Fruit fly (Drosophila melanogaster) whole organism, embryonic: ENCODE results near the gene Rrp1.

Experiments
- Adf1 ChIP-seq: fragments of 200-800 bp; sonication (Bioruptor generic); IDR thresholded peaks from 2 replicates; pipeline ENCODE4 v1.3.6; 2022; ENCODE audit warnings: missing biosample characterization, missing genetic modification characterization
- CG10267 ChIP-seq: fragments of 200-800 bp; sonication (Bioruptor generic); optimal IDR thresholded peaks from 2 replicates; lab custom pipeline; 2018; ENCODE audit warnings: missing biosample characterization, mild to moderate bottlenecking, missing genetic modification characterization, moderate library complexity
- CG10431 ChIP-seq: fragments of 200-800 bp; sonication (Bioruptor generic); optimal IDR thresholded peaks from 3 replicates; lab custom pipeline; 2018; ENCODE audit warnings: missing biosample characterization, mild to moderate bottlenecking, missing genetic modification characterization
- CG10959 ChIP-seq: fragments of 200-800 bp; sonication (Bioruptor generic); IDR thresholded peaks from 2 replicates; pipeline ENCODE4 v1.3.6; 2022; ENCODE audit warnings: missing biosample characterization, missing genetic modification characterization
- CG11247 ChIP-seq: fragments of 200-800 bp; sonication (Bioruptor generic); IDR thresholded peaks from 2 replicates; pipeline ENCODE4 v1.3.6; 2022; ENCODE audit warnings: missing biosample characterization, missing genetic modification characterization
- CG12299 ChIP-seq: fragments of 200-800 bp; sonication (Bioruptor generic); optimal IDR thresholded peaks from 2 replicates; lab custom pipeline; 2018; ENCODE audit warnings: missing biosample characterization, mild to moderate bottlenecking, missing genetic modification characterization
- CG13624 ChIP-seq: fragments of 200-800 bp; sonication (Bioruptor generic); optimal IDR thresholded peaks from 2 replicates; lab custom pipeline; 2016; ENCODE audit warnings: missing biosample characterization, missing genetic modification characterization
- CG14014 ChIP-seq: fragments of 200-800 bp; sonication (Bioruptor generic); IDR thresholded peaks from 2 replicates; pipeline ENCODE4 v1.3.6; 2022; ENCODE audit warnings: missing biosample characterization, missing genetic modification characterization
- CG1647 ChIP-seq: fragments of 200-800 bp; sonication (Bioruptor generic); optimal IDR thresholded peaks from 3 replicates; lab custom pipeline; 2016; ENCODE audit warnings: missing biosample characterization, missing genetic modification characterization
- CG17186 ChIP-seq: fragments of 200-800 bp; sonication (Bioruptor generic); optimal IDR thresholded peaks from 3 replicates; lab custom pipeline; 2017; ENCODE audit warnings: missing biosample characterization, missing genetic modification reagents, missing genetic modification characterization
- CG17361 ChIP-seq: fragments of 200-800 bp; sonication (Bioruptor generic); IDR thresholded peaks from 3 replicates; pipeline ENCODE4 v1.3.6; 2022; ENCODE audit warnings: missing biosample characterization, missing genetic modification characterization
- CG17385 ChIP-seq: fragments of 200-800 bp; sonication (Bioruptor generic); optimal IDR thresholded peaks from 3 replicates; lab custom pipeline; 2018; ENCODE audit warnings: missing biosample characterization, mild to moderate bottlenecking, missing genetic modification characterization
- CG17802 ChIP-seq: fragments of 200-800 bp; sonication (Bioruptor generic); optimal IDR thresholded peaks from 2 replicates; lab custom pipeline; 2018; ENCODE audit warnings: missing biosample characterization, mild to moderate bottlenecking, missing genetic modification characterization, moderate library complexity
- CG18011 ChIP-seq: fragments of 200-800 bp; sonication (Bioruptor generic); optimal IDR thresholded peaks from 2 replicates; lab custom pipeline; 2017; ENCODE audit warnings: missing biosample characterization, missing genetic modification characterization, mild to moderate bottlenecking, moderate library complexity, missing genotype
- CG4707 ChIP-seq: fragments of 200-800 bp; sonication (Bioruptor generic); optimal IDR thresholded peaks from 2 replicates; lab custom pipeline; 2018; ENCODE audit warnings: missing biosample characterization, mild to moderate bottlenecking, missing genetic modification characterization, moderate library complexity
- CG5953 ChIP-seq: fragments of 200-800 bp; sonication (Bioruptor generic); IDR thresholded peaks from 2 replicates; pipeline ENCODE4 v1.3.6; 2022; ENCODE audit warnings: missing biosample characterization, missing genetic modification characterization
- CG6683 ChIP-seq: fragments of 200-800 bp; sonication (Bioruptor generic); optimal IDR thresholded peaks from 2 replicates; lab custom pipeline; 2017; ENCODE audit warnings: missing biosample characterization, mild to moderate bottlenecking, missing genetic modification characterization, missing genetic modification reagents
- CG6791 ChIP-seq: fragments of 200-800 bp; sonication (Bioruptor generic); IDR thresholded peaks from 3 replicates; pipeline ENCODE4 v1.3.6; 2022; ENCODE audit warnings: missing biosample characterization, missing genetic modification characterization; ENCODE audit not compliant: partially characterized antibody
- CG6854 ChIP-seq: fragments of 200-800 bp; sonication (Bioruptor generic); optimal IDR thresholded peaks from 3 replicates; lab custom pipeline; 2017; ENCODE audit warnings: missing biosample characterization, mild to moderate bottlenecking, missing genetic modification characterization
- CG7271 ChIP-seq: fragments of 200-800 bp; sonication (Bioruptor generic); optimal IDR thresholded peaks from 2 replicates; lab custom pipeline; 2018; ENCODE audit warnings: missing biosample characterization, mild to moderate bottlenecking, missing genetic modification characterization, moderate library complexity
- CG9817 ChIP-seq: fragments of 200-800 bp; sonication (Bioruptor generic); optimal IDR thresholded peaks from 2 replicates; lab custom pipeline; 2018; ENCODE audit warnings: missing biosample characterization, mild to moderate bottlenecking, missing genetic modification characterization, moderate library complexity
- D19B ChIP-seq: fragments of 200-800 bp; sonication (Bioruptor generic); optimal IDR thresholded peaks from 2 replicates; lab custom pipeline; 2017; ENCODE audit warnings: missing biosample characterization, mild to moderate bottlenecking, missing genetic modification characterization
- Dip2 ChIP-seq: fragments of 200-800 bp; sonication (Bioruptor generic); IDR thresholded peaks from 2 replicates; pipeline ENCODE4 v1.3.6; 2022; ENCODE audit warnings: missing biosample characterization, missing genetic modification characterization
- Dref ChIP-seq: fragments of 200-800 bp; sonication (Bioruptor generic); IDR thresholded peaks from 2 replicates; pipeline ENCODE4 v1.3.6; 2022; ENCODE audit warnings: missing biosample characterization, missing genetic modification characterization
- Eip74EF ChIP-seq, 2 experiments: fragments of 200-800 bp in 1 of 2; fragments of >200 bp in 1 of 2; sonication (Bioruptor generic) in 1 of 2; optimal IDR thresholded peaks; 2 replicates each; lab custom pipeline; 2017 to 2019; ENCODE audit warnings: missing biosample characterization in 2 of 2, missing genetic modification characterization in 2 of 2, mild to moderate bottlenecking in 1 of 2, moderate library complexity in 1 of 2
- Fer1 ChIP-seq: fragments of 200-800 bp; sonication (Bioruptor generic); optimal IDR thresholded peaks from 2 replicates; lab custom pipeline; 2017; ENCODE audit warnings: missing biosample characterization, mild to moderate bottlenecking, missing genetic modification characterization
- HHEX ChIP-seq: fragments of 200-800 bp; sonication (Bioruptor generic); optimal IDR thresholded peaks from 3 replicates; lab custom pipeline; 2017; ENCODE audit warnings: missing biosample characterization, mild to moderate bottlenecking, missing genetic modification characterization, missing genetic modification reagents
- HLH3B ChIP-seq: fragments of 200-800 bp; sonication (Bioruptor generic); IDR thresholded peaks from 2 replicates; pipeline ENCODE4 v1.3.6; 2022; ENCODE audit warnings: missing biosample characterization, missing genetic modification characterization
- HLHmδ ChIP-seq: fragments of 200-800 bp; sonication (Bioruptor generic); optimal IDR thresholded peaks from 2 replicates; lab custom pipeline; 2018; ENCODE audit warnings: missing biosample characterization, mild to moderate bottlenecking, missing genetic modification characterization, moderate library complexity
- Hr51 ChIP-seq, 2 experiments: fragments of 200-800 bp; sonication (Bioruptor generic); optimal IDR thresholded peaks; 2 replicates in 1 of 2; 3 replicates in 1 of 2; lab custom pipeline; 2016 to 2018; ENCODE audit warnings: missing biosample characterization in 2 of 2, missing genetic modification characterization in 2 of 2, mild to moderate bottlenecking in 1 of 2, moderate library complexity in 1 of 2
- Hsf ChIP-seq: fragments of 200-800 bp; sonication (Bioruptor generic); optimal IDR thresholded peaks from 3 replicates; lab custom pipeline; 2016; ENCODE audit warnings: missing biosample characterization, missing genetic modification characterization
- Oaz ChIP-seq: fragments of 200-800 bp; sonication (Bioruptor generic); IDR thresholded peaks from 2 replicates; pipeline ENCODE4 v1.3.6; 2022; ENCODE audit warnings: missing biosample characterization, missing genetic modification characterization
- Sin3A ChIP-seq: fragments of >200 bp; optimal IDR thresholded peaks from 2 replicates; lab custom pipeline; 2018
- Sry-β ChIP-seq: fragments of 200-800 bp; sonication (Bioruptor generic); optimal IDR thresholded peaks from 2 replicates; lab custom pipeline; 2018; ENCODE audit warnings: missing biosample characterization, mild to moderate bottlenecking, missing genetic modification characterization, moderate library complexity
- Tbp ChIP-seq: fragments of >200 bp; optimal IDR thresholded peaks from 2 replicates; lab custom pipeline; 2018; ENCODE audit warnings: missing biosample characterization, missing genetic modification characterization
- Xbp1 ChIP-seq: fragments of 200-800 bp; sonication (Bioruptor generic); optimal IDR thresholded peaks from 3 replicates; lab custom pipeline; 2016; ENCODE audit warnings: missing biosample characterization, mild to moderate bottlenecking, missing genetic modification characterization
- ara ChIP-seq: fragments of 200-800 bp; sonication (Bioruptor generic); IDR thresholded peaks from 2 replicates; pipeline ENCODE4 v1.3.6; 2022; ENCODE audit warnings: missing biosample characterization, missing genetic modification characterization
- cg ChIP-seq: fragments of 200-800 bp; sonication (Bioruptor generic); optimal IDR thresholded peaks from 3 replicates; lab custom pipeline; 2019; ENCODE audit warnings: missing biosample characterization, mild to moderate bottlenecking, missing genetic modification characterization, moderate library complexity
- chm ChIP-seq: fragments of 200-800 bp; sonication (Bioruptor generic); IDR thresholded peaks from 2 replicates; pipeline ENCODE4 v1.3.6; 2022; ENCODE audit warnings: missing biosample characterization, missing genetic modification characterization
- chn ChIP-seq: fragments of 200-800 bp; sonication (Bioruptor generic); optimal IDR thresholded peaks from 2 replicates; lab custom pipeline; 2016; ENCODE audit warnings: missing biosample characterization, missing genetic modification characterization
- dm ChIP-seq: fragments of 200-800 bp; sonication (Bioruptor generic); optimal IDR thresholded peaks from 3 replicates; lab custom pipeline; 2016; ENCODE audit warnings: missing biosample characterization, missing genetic modification characterization
- emc ChIP-seq: fragments of 200-800 bp; sonication (Bioruptor generic); optimal IDR thresholded peaks from 2 replicates; lab custom pipeline; 2016; ENCODE audit warnings: missing biosample characterization, missing genetic modification characterization
- esg ChIP-seq: fragments of 200-800 bp; sonication (Bioruptor generic); conservative IDR thresholded peaks from 2 replicates; pipeline ENCODE4 v1.3.6; 2022; ENCODE audit warnings: missing biosample characterization, missing genetic modification characterization
- gsb ChIP-seq: fragments of 200-800 bp; sonication (Bioruptor generic); IDR thresholded peaks from 2 replicates; pipeline ENCODE4 v1.3.6; 2022; ENCODE audit warnings: missing biosample characterization, missing genetic modification characterization
- gt ChIP-seq: fragments of 200-800 bp; sonication (Bioruptor generic); IDR thresholded peaks from 2 replicates; pipeline ENCODE4 v1.3.6; 2022; ENCODE audit warnings: missing biosample characterization, missing genetic modification characterization
- jing ChIP-seq: fragments of 200-800 bp; sonication (Bioruptor generic); optimal IDR thresholded peaks from 2 replicates; lab custom pipeline; 2018; ENCODE audit warnings: missing biosample characterization, mild to moderate bottlenecking, missing genetic modification characterization
- lola ChIP-seq, 3 experiments: fragments of >200 bp in 2 of 3; fragments of 200-800 bp in 1 of 3; sonication (Bioruptor generic) in 1 of 3; optimal IDR thresholded peaks; 2 replicates each; lab custom pipeline; 2017 to 2019; ENCODE audit warnings: missing biosample characterization in 3 of 3, missing genetic modification characterization in 3 of 3, mild to moderate bottlenecking in 1 of 3, moderate library complexity in 1 of 3
- nmo ChIP-seq: fragments of 200-800 bp; sonication (Bioruptor generic); optimal IDR thresholded peaks from 2 replicates; lab custom pipeline; 2018; ENCODE audit warnings: missing biosample characterization, mild to moderate bottlenecking, missing genetic modification characterization, moderate library complexity
- nom ChIP-seq: fragments of 200-800 bp; sonication (Bioruptor generic); optimal IDR thresholded peaks from 2 replicates; lab custom pipeline; 2017; ENCODE audit warnings: missing biosample characterization, missing genetic modification characterization, mild to moderate bottlenecking, moderate library complexity, missing genetic modification reagents
- stwl ChIP-seq: fragments of 200-800 bp; sonication (Bioruptor generic); optimal IDR thresholded peaks from 3 replicates; lab custom pipeline; 2018; ENCODE audit warnings: missing biosample characterization, mild to moderate bottlenecking, missing genetic modification characterization, moderate library complexity
- unpg ChIP-seq: fragments of 200-800 bp; sonication (Bioruptor generic); optimal IDR thresholded peaks from 3 replicates; lab custom pipeline; 2018; ENCODE audit warnings: missing biosample characterization, mild to moderate bottlenecking, missing genetic modification characterization, moderate library complexity

Rrp1 gene

dm6 chr2L:3012780-3013179 lies 40.5 kb upstream of the Rrp1 start:
- TF ChIP-seq Dref (GFP tag; lab: Robert Waterston, UW) (no peak), unpg (GFP tag; lab: Kevin White, UChicago) (no peak), dm (GFP tag; lab: Kevin White, UChicago) (no peak), HLHmδ (GFP tag; lab: Kevin White, UChicago) (no peak), CG6791 (GFP tag; lab: Robert Waterston, UW) (no peak), CG11247 (GFP tag; lab: Robert Waterston, UW) (no peak), CG12299 (tag; lab: Kevin White, UChicago) (no peak), cg (no peak), HHEX (GFP tag; lab: Kevin White, UChicago) (no peak), CG14014 (GFP tag; lab: Robert Waterston, UW) (0 out of 2 replicates have a peak, but pooled peaks have one; percentile 10), CG17361 (0 out of 3 replicates have a peak, but pooled peaks have one; percentile 36), emc (no peak), Adf1 (GFP tag; lab: Robert Waterston, UW) (no peak), CG1647 (peak; percentile 7), CG17385 (GFP tag; lab: Kevin White, UChicago) (no peak), CG5953 (no peak), Dip2 (no peak), stwl (no peak), ara (GFP tag; lab: Robert Waterston, UW) (peak; percentile 48), Fer1 (no peak), CG4707 (GFP tag; lab: Kevin White, UChicago) (no peak), nmo (GFP tag; lab: Kevin White, UChicago) (peak; percentile 33), gt (GFP tag; lab: Robert Waterston, UW) (no peak), CG9817 (tag; lab: Kevin White, UChicago) (no peak), chn (GFP tag; lab: Kevin White, UChicago) (no peak), HLH3B (GFP tag; lab: Robert Waterston, UW) (peak; percentile 50), CG6854 (GFP tag; lab: Kevin White, UChicago) (no peak), Hr51 (GFP tag; optimal IDR thresholded peaks at IDR 0.05; lab: Kevin White, UChicago) (no peak), CG6683 (GFP tag; lab: Kevin White, UChicago) (no peak), Tbp (no peak), nom (GFP tag; lab: Kevin White, UChicago) (no peak), Oaz (no peak), jing (no peak), gsb (no peak), Sin3A (no peak), CG18011 (GFP tag; lab: Kevin White, UChicago) (no peak), Eip74EF (GFP tag; optimal IDR thresholded peaks at IDR 0.05; lab: Kevin White, UChicago) (no peak), Sry-β (GFP tag; lab: Kevin White, UChicago) (no peak), CG10267 (tag; lab: Kevin White, UChicago) (peak; percentile 13), CG7271 (tag; lab: Kevin White, UChicago) (no peak), lola (GFP tag; optimal IDR thresholded peaks at IDR 0.05; lab: Kevin White, UChicago) (peak in 1 of 3 experiments; percentile 42), CG17186 (no peak), Xbp1 (peak; percentile 42), Hsf (GFP tag; lab: Kevin White, UChicago) (no peak), chm (GFP tag; lab: Robert Waterston, UW) (no peak), D19B (GFP tag; lab: Kevin White, UChicago) (no peak), CG10959 (GFP tag; lab: Robert Waterston, UW) (0 out of 2 replicates have a peak, but pooled peaks have one; percentile 7), CG13624 (GFP tag; lab: Kevin White, UChicago) (no peak), esg (GFP tag; lab: Robert Waterston, UW) (peak; percentile 10; the same call in 1 of the 2 replicates), CG10431 (no peak), CG17802 (tag; lab: Kevin White, UChicago) (no peak)
